Fruit fly (Drosophila melanogaster) whole organism, wandering third instar larva: ENCODE results near the gene Usp1.

Experiments
- Abd-B ChIP-seq: fragments of >200 bp; optimal IDR thresholded peaks from 2 replicates; lab custom pipeline; 2017; ENCODE audit warnings: missing biosample characterization, missing genetic modification characterization
- CG32264 ChIP-seq: fragments of 200-800 bp; sonication (Bioruptor generic); optimal IDR thresholded peaks from 2 replicates; lab custom pipeline; 2016; ENCODE audit warnings: missing biosample characterization, missing genetic modification characterization
- CG9705 ChIP-seq: fragments of 200-800 bp; sonication (Bioruptor generic); optimal IDR thresholded peaks from 2 replicates; lab custom pipeline; 2018; ENCODE audit warnings: missing biosample characterization, mild to moderate bottlenecking, missing genetic modification characterization
- CrebA ChIP-seq: fragments of 200-800 bp; sonication (Bioruptor generic); optimal IDR thresholded peaks from 2 replicates; lab custom pipeline; 2016; ENCODE audit warnings: missing biosample characterization, mild to moderate bottlenecking, missing genetic modification characterization, borderline replicate concordance
- Dfd ChIP-seq: fragments of >200 bp; optimal IDR thresholded peaks from 2 replicates; lab custom pipeline; 2017; ENCODE audit warnings: missing biosample characterization, missing genetic modification characterization
- Dif ChIP-seq: fragments of 200-275, 200-300 bp; sonication (Bioruptor generic); optimal IDR thresholded peaks from 2 replicates; lab custom pipeline; 2018; ENCODE audit warnings: missing biosample characterization, missing genetic modification characterization; ENCODE audit not compliant: partially characterized antibody
- GATAd ChIP-seq: sonication (Bioruptor generic); optimal IDR thresholded peaks from 2 replicates; lab custom pipeline; 2016; ENCODE audit warnings: missing biosample characterization, missing genetic modification characterization
- HLH106 ChIP-seq: fragments of 200-800 bp; optimal IDR thresholded peaks from 3 replicates; lab custom pipeline; 2019; ENCODE audit warnings: missing biosample characterization, mild to moderate bottlenecking, missing genetic modification characterization, moderate library complexity
- Hnf4 ChIP-seq: fragments of 200-800 bp; sonication (Bioruptor generic); optimal IDR thresholded peaks from 2 replicates; lab custom pipeline; 2016; ENCODE audit warnings: missing biosample characterization, mild to moderate bottlenecking, missing genetic modification characterization
- Hr78 ChIP-seq: fragments of >200 bp; optimal IDR thresholded peaks from 2 replicates; lab custom pipeline; 2017; ENCODE audit warnings: missing biosample characterization, missing genetic modification characterization
- Hr83 ChIP-seq: fragments of 200-300 bp; sonication (Bioruptor generic); optimal IDR thresholded peaks from 2 replicates; lab custom pipeline; 2016; ENCODE audit warnings: missing biosample characterization, mild to moderate bottlenecking, missing genetic modification characterization, moderate library complexity; ENCODE audit not compliant: poor library complexity, severe bottlenecking
- Jra ChIP-seq: sonication (Bioruptor generic); optimal IDR thresholded peaks from 2 replicates; lab custom pipeline; 2016; ENCODE audit warnings: missing biosample characterization, missing genetic modification characterization
- Mio ChIP-seq: sonication (Bioruptor generic); optimal IDR thresholded peaks from 2 replicates; lab custom pipeline; 2016; ENCODE audit warnings: missing biosample characterization, missing genetic modification characterization
- Myc ChIP-seq: fragments of >200 bp; optimal IDR thresholded peaks from 2 replicates; lab custom pipeline; 2017
- N ChIP-seq: fragments of >200 bp; optimal IDR thresholded peaks from 2 replicates; lab custom pipeline; 2018; ENCODE audit warnings: missing biosample characterization, missing external identifiers, missing genetic modification characterization
- OdsH ChIP-seq: fragments of 200-800 bp; sonication (Bioruptor generic); optimal IDR thresholded peaks from 2 replicates; lab custom pipeline; 2016; ENCODE audit warnings: missing biosample characterization, mild to moderate bottlenecking, missing genetic modification characterization
- Rel ChIP-seq, 2 experiments: fragments of 200-800 bp; sonication (Bioruptor generic) in 1 of 2; optimal IDR thresholded peaks; 2 replicates in 1 of 2; 3 replicates in 1 of 2; lab custom pipeline; 2016 to 2019; ENCODE audit warnings: mild to moderate bottlenecking in 2 of 2, missing biosample characterization in 2 of 2, missing genetic modification characterization in 2 of 2, moderate library complexity in 1 of 2
- Sp1 ChIP-seq: fragments of 200-800 bp; sonication (Bioruptor generic); optimal IDR thresholded peaks from 3 replicates; lab custom pipeline; 2019; ENCODE audit warnings: missing biosample characterization, mild to moderate bottlenecking, missing genetic modification characterization, moderate library complexity
- Vsx2 ChIP-seq: fragments of 200-300, 225-300 bp; sonication (Bioruptor generic); optimal IDR thresholded peaks from 2 replicates; lab custom pipeline; 2018; ENCODE audit warnings: missing biosample characterization, missing genetic modification characterization; ENCODE audit not compliant: partially characterized antibody
- br ChIP-seq: fragments of 200-800 bp; sonication (Bioruptor generic); optimal IDR thresholded peaks from 2 replicates; lab custom pipeline; 2016; ENCODE audit warnings: missing biosample characterization, missing genetic modification characterization
- brk ChIP-seq: fragments of 200-800 bp; sonication (Bioruptor generic); optimal IDR thresholded peaks from 2 replicates; lab custom pipeline; 2016; ENCODE audit warnings: missing biosample characterization, mild to moderate bottlenecking, missing genetic modification characterization
- dl ChIP-seq, 2 experiments: fragments of 175-275, 200-275 bp in 1 of 2; fragments of 200-275 bp in 1 of 2; sonication (Bioruptor generic); optimal IDR thresholded peaks; lab custom pipeline; 2018; ENCODE audit warnings: mild to moderate bottlenecking in 2 of 2, missing biosample characterization in 2 of 2, missing genetic modification characterization in 2 of 2, moderate library complexity in 2 of 2; ENCODE audit not compliant: partially characterized antibody in 2 of 2, insufficient read depth in 1 of 2
- dmrt93B ChIP-seq: fragments of 200-800 bp; sonication (Bioruptor generic); optimal IDR thresholded peaks from 2 replicates; lab custom pipeline; 2018; ENCODE audit warnings: missing biosample characterization, mild to moderate bottlenecking, missing genetic modification characterization
- dsf ChIP-seq: sonication (Bioruptor generic); optimal IDR thresholded peaks from 2 replicates; lab custom pipeline; 2016; ENCODE audit warnings: missing biosample characterization, missing genetic modification characterization, borderline replicate concordance
- ey ChIP-seq: fragments of 200-800 bp; sonication (Bioruptor generic); optimal IDR thresholded peaks from 2 replicates; lab custom pipeline; 2016; ENCODE audit warnings: missing biosample characterization, missing genetic modification characterization
- foxo ChIP-seq, 2 experiments: fragments of 200-800 bp; sonication (Bioruptor generic); optimal IDR thresholded peaks; 2 replicates in 1 of 2; 3 replicates in 1 of 2; lab custom pipeline; 2016 to 2017; ENCODE audit warnings: missing biosample characterization in 2 of 2, missing genetic modification characterization in 2 of 2
- fru ChIP-seq: fragments of 200-800 bp; sonication (Bioruptor generic); optimal IDR thresholded peaks from 3 replicates; lab custom pipeline; 2016; ENCODE audit warnings: missing biosample characterization, mild to moderate bottlenecking, missing genetic modification characterization
- h ChIP-seq: fragments of 200-800 bp; sonication (Bioruptor generic); optimal IDR thresholded peaks from 3 replicates; lab custom pipeline; 2016; ENCODE audit warnings: missing biosample characterization, mild to moderate bottlenecking, missing genetic modification characterization
- jim ChIP-seq: fragments of 175-275, 200-325 bp; sonication (Bioruptor generic); optimal IDR thresholded peaks from 2 replicates; lab custom pipeline; 2016; ENCODE audit warnings: missing biosample characterization, mild to moderate bottlenecking, missing genetic modification characterization
- lola ChIP-seq: fragments of >200 bp; optimal IDR thresholded peaks from 2 replicates; lab custom pipeline; 2017; ENCODE audit warnings: missing biosample characterization, missing genetic modification characterization
- pan ChIP-seq: fragments of >200 bp; optimal IDR thresholded peaks from 2 replicates; lab custom pipeline; 2017
- psq ChIP-seq: fragments of 200-800 bp; sonication (Bioruptor generic); optimal IDR thresholded peaks from 3 replicates; lab custom pipeline; 2017; ENCODE audit warnings: missing biosample characterization, mild to moderate bottlenecking, missing genetic modification characterization, moderate library complexity
- rgr ChIP-seq: fragments of 200-800 bp; sonication (Bioruptor generic); optimal IDR thresholded peaks from 3 replicates; lab custom pipeline; 2016; ENCODE audit warnings: missing biosample characterization, mild to moderate bottlenecking, missing genetic modification characterization
- sage ChIP-seq: fragments of 200-800 bp; sonication (Bioruptor generic); optimal IDR thresholded peaks from 2 replicates; lab custom pipeline; 2016; ENCODE audit warnings: missing biosample characterization, mild to moderate bottlenecking, missing genetic modification characterization
- sv ChIP-seq: fragments of 200-800 bp; sonication (Bioruptor generic); optimal IDR thresholded peaks from 3 replicates; lab custom pipeline; 2016; ENCODE audit warnings: missing biosample characterization, missing genetic modification characterization
- tai ChIP-seq: sonication (Bioruptor generic); optimal IDR thresholded peaks from 2 replicates; lab custom pipeline; 2016; ENCODE audit warnings: missing biosample characterization, missing genetic modification characterization
- usp ChIP-seq: fragments of >200 bp; optimal IDR thresholded peaks from 2 replicates; lab custom pipeline; 2017; ENCODE audit warnings: missing biosample characterization, missing genetic modification characterization
- woc ChIP-seq: sonication (Bioruptor generic); optimal IDR thresholded peaks from 2 replicates; lab custom pipeline; 2016; ENCODE audit warnings: missing biosample characterization, mild to moderate bottlenecking, missing genetic modification characterization

Usp1 gene

DNA sequence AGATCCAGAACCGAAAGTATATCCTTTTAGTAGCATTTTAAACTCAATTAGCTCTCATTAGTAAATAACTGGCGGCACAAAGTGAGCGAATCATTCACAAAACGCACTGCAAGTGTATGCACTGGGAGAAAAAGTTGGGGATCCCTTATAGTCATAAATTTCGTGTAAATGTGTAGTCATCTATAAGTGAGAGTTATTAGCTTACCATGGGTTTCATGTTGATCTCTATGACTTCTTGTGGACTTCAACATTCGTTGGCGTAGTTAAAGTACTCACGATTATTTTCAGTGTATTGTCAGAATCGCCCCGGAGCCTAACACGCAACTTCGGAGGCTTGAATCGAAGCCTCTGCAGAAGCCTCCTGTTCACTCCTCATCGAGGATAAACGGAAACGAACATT is 48.0 kb downstream of the Usp1 start (continued):
- TF ChIP-seq Rel (GFP tag; optimal IDR thresholded peaks at IDR 0.05; lab: Kevin White, UChicago) (peak; percentile 54), Rel (tag; optimal IDR thresholded peaks at IDR 0.05; lab: Kevin White, UChicago) (no peak), HLH106 (tag; lab: Kevin White, UChicago) (peak; percentile 82), Mio (peak; percentile 0), CG32264 (GFP tag; lab: Kevin White, UChicago) (peak; percentile 55), Hr78 (no peak), fru (peak; percentile 88), br (GFP tag; lab: Kevin White, UChicago) (peak; percentile 87), brk (GFP tag; lab: Kevin White, UChicago) (peak; percentile 44), Hnf4 (peak; percentile 80), woc (peak; percentile 61), Jra (GFP tag; lab: Kevin White, UChicago) (peak; percentile 30), Vsx2 (GFP tag; lab: Kevin White, UChicago) (no peak), sv (no peak)
- TF ChIP-seq, all 38 proteins: peak for 22

DNA sequence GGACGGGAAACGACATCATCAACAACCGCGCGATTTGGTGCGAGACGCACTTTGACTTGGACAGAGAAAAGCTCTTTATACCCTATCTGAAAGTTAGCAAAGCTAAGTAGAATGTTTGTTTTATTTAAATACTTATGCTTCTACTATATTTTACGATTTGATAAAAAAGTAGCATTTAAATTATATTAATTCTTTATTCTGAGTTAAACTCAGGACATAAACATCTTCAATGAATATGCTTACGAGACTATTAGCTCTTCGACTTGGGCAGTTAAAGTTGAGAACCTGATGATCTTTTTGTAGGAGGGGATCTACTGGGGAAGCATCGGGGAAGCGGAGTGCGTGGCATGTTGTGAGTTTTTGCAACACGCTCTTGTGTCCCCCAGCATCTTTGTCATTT is 48.8 kb downstream of the Usp1 start:
- TF ChIP-seq HLH106 (tag; lab: Kevin White, UChicago) (peak; percentile 42), Sp1 (peak; percentile 22), lola (no peak), Rel (GFP tag; optimal IDR thresholded peaks at IDR 0.05; lab: Kevin White, UChicago) (no peak), Rel (tag; optimal IDR thresholded peaks at IDR 0.05; lab: Kevin White, UChicago) (no peak), Dfd (GFP tag; lab: Kevin White, UChicago) (no peak), Hr78 (no peak), Hr83 (GFP tag; lab: Kevin White, UChicago) (no peak), ey (peak; percentile 71), sage (no peak), CG9705 (GFP tag; lab: Kevin White, UChicago) (no peak), usp (GFP tag; lab: Kevin White, UChicago) (no peak), foxo (GFP tag; optimal IDR thresholded peaks at IDR 0.05; lab: Kevin White, UChicago) (peak in 1 of 2 experiments; percentile 68), Mio (no peak), Jra (GFP tag; lab: Kevin White, UChicago) (no peak), brk (GFP tag; lab: Kevin White, UChicago) (peak; percentile 47), OdsH (peak; percentile 75), br (GFP tag; lab: Kevin White, UChicago) (peak; percentile 13), fru (peak; percentile 72), Dif (GFP tag; lab: Kevin White, UChicago) (no peak), dsf (no peak), woc (peak; percentile 67), CrebA (peak; percentile 24), h (peak; percentile 70), GATAd (no peak), CG32264 (GFP tag; lab: Kevin White, UChicago) (no peak), Hnf4 (peak; percentile 31), dl (GFP tag; optimal IDR thresholded peaks at IDR 0.05; lab: Kevin White, UChicago; ENCODE audit: insufficient read depth in 1 of 2, partially characterized antibody in 2 of 2) (no peak), N (no peak), tai (GFP tag; lab: Kevin White, UChicago) (no peak), psq (GFP tag; lab: Kevin White, UChicago) (peak; percentile 58), pan (lab: Kevin White, UChicago) (no peak), Abd-B (GFP tag; lab: Kevin White, UChicago) (no peak), sv (no peak), jim (no peak), dmrt93B (GFP tag; lab: Kevin White, UChicago) (peak; percentile 16), Myc (lab: Kevin White, UChicago) (no peak), Vsx2 (GFP tag; lab: Kevin White, UChicago) (no peak), rgr (peak; percentile 51)
